Fruit fly (Drosophila melanogaster): ENCODE results near the gene sws.

- no peak for TF ChIP-seq CG8478 (optimal IDR thresholded peaks at IDR 0.05)
- TF ChIP-seq CTCF (optimal IDR thresholded peaks at IDR 0.05): no peak
These were observed 45.0 kb downstream of the sws start for dm6 chrX:7923063-7923462.
